Worm (Caenorhabditis elegans) whole organism, young adult: ENCODE data around the gene cec-1.
"Not testable (repeated sequence)": the region's sequence is repeated elsewhere in the genome, so short reads cannot be mapped to it uniquely, and the experiment has no call there.

ENCODE experiments used
- attf-3 ChIP-seq: fragments of 200-800 bp; sonication (Bioruptor generic); conservative IDR thresholded peaks from 2 replicates; pipeline ENCODE4 v1.3.6; 2022; ENCODE audit warnings: missing genetic modification reagents, missing genetic modification characterization, missing compliant biosample characterization
- let-526 ChIP-seq: fragments of 200-800 bp; sonication (Bioruptor generic); IDR thresholded peaks from 2 replicates; pipeline ENCODE4 v1.3.6; 2022; ENCODE audit warnings: missing genetic modification reagents, missing genetic modification characterization, missing compliant biosample characterization
- madf-8 ChIP-seq: fragments of 200-800 bp; sonication (Bioruptor generic); conservative IDR thresholded peaks from 2 replicates; pipeline ENCODE4 v1.3.6; 2022; ENCODE audit warnings: missing genetic modification reagents, missing genetic modification characterization, missing compliant biosample characterization
- nfya-1 ChIP-seq: sonication (generic microtip); optimal IDR thresholded peaks from 2 replicates; lab custom pipeline; 2017; ENCODE audit warnings: antibody characterized with exemption, missing compliant biosample characterization, missing genetic modification characterization, borderline replicate concordance; ENCODE audit not compliant: insufficient read depth
- pha-4 ChIP-seq: fragments of 150-350 bp; sonication (generic microtip); optimal IDR thresholded peaks from 2 replicates; lab custom pipeline; 2014; ENCODE audit warnings: missing biosample characterization, missing genetic modification reagents, missing genetic modification characterization
- rcor-1 ChIP-seq: fragments of 200-800 bp; sonication (Bioruptor generic); IDR thresholded peaks from 2 replicates; pipeline ENCODE4 v1.3.6; 2022; ENCODE audit warnings: missing genetic modification reagents, missing genetic modification characterization, missing compliant biosample characterization

DNA sequence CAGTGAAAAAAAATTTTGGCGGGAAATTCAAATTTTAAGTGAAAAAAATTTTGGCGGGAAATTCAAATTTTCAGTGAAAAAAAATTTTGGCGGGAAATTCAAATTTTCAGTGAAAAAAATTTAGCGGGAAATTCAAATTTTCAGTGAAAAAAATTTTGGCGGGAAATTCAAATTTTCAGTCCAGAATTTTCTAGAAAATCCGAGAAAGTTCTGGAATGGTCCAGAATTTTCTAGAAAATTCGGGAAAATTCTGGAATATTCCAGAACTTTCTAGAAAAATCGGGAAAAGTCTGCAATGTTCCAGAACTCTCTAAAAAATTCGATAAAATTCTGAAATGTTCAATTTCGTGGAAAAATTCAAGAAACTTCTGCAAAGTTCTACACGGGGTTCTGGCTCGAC is 16.3 kb downstream of the cec-1 start:
- TF ChIP-seq madf-8 (GFP tag; lab: Robert Waterston, UW); pha-4; let-526 (GFP tag; lab: Robert Waterston, UW); attf-3 (GFP tag; lab: Robert Waterston, UW); rcor-1 (GFP tag; lab: Robert Waterston, UW); nfya-1 (tag; lab: Kevin White, UChicago): not testable (repeated sequence)
